Worm (Caenorhabditis elegans) whole organism, midembryonic: Measurements from ENCODE around the gene srsx-5.

Source experiments
- cog-1 ChIP-seq: sonication (generic microtip); optimal IDR thresholded peaks from 2 replicates; lab custom pipeline; 2016; ENCODE audit warnings: missing genetic modification characterization, missing compliant biosample characterization
- flt-1 ChIP-seq: fragments of 200-800 bp; sonication (Bioruptor generic); IDR thresholded peaks from 2 replicates; pipeline ENCODE4 v1.3.6; 2022; ENCODE audit warnings: missing genetic modification characterization, missing compliant biosample characterization
- klf-2 ChIP-seq: fragments of 200-800 bp; sonication (Bioruptor generic); conservative IDR thresholded peaks from 2 replicates; pipeline ENCODE4 v1.3.6; 2022; ENCODE audit warnings: missing genetic modification reagents, missing genetic modification characterization, missing compliant biosample characterization
- ref-1 ChIP-seq: fragments of 200-800 bp; sonication (Bioruptor generic); conservative IDR thresholded peaks from 2 replicates; pipeline ENCODE4 v1.3.6; 2022; ENCODE audit warnings: missing genetic modification reagents, missing genetic modification characterization, missing compliant biosample characterization
- ztf-23 ChIP-seq: fragments of 200-800 bp; sonication (Bioruptor generic); IDR thresholded peaks from 2 replicates; pipeline ENCODE4 v1.3.6; 2022; ENCODE audit warnings: missing genetic modification reagents, missing genetic modification characterization, missing compliant biosample characterization
- ztf-29 ChIP-seq: fragments of 200-800 bp; sonication (Bioruptor generic); IDR thresholded peaks from 2 replicates; pipeline ENCODE4 v1.3.6; 2022; ENCODE audit warnings: missing genetic modification reagents, missing genetic modification characterization, missing compliant biosample characterization

- TF ChIP-seq ztf-23 (GFP tag; lab: Robert Waterston, UW) (no peak), flt-1 (GFP tag; lab: Robert Waterston, UW) (no peak), cog-1 (tag; lab: Kevin White, UChicago) (no peak), ztf-29 (GFP tag; lab: Robert Waterston, UW) (no peak), ref-1 (no peak), klf-2 (GFP tag; lab: Robert Waterston, UW) (no peak)
Measured at ce11 chrV:7925483-7925882, 3.3 kb upstream of the srsx-5 start, which contains the start of gene srsx-7.
